Worm (Caenorhabditis elegans) whole organism, L4 larva: ENCODE results near the gene F26G1.2.

Experiments used
- nhr-28 ChIP-seq: fragments of 150-350 bp; optimal IDR thresholded peaks from 2 replicates; lab custom pipeline; 2014; ENCODE audit warnings: missing biosample characterization, missing genetic modification characterization
- ztf-11 ChIP-seq: fragments of 150-350 bp; optimal IDR thresholded peaks from 2 replicates; lab custom pipeline; 2014; ENCODE audit warnings: missing biosample characterization, missing genetic modification characterization

- TF ChIP-seq ztf-11 (tag; lab: Kevin White, UChicago): no peak
- TF ChIP-seq nhr-28 (tag; lab: Kevin White, UChicago): no peak
Measured at ce11 chrII:4755654-4756053, 7.2 kb upstream of the F26G1.2 start.
